Worm (Caenorhabditis elegans) whole organism, mixed stage, embryonic: Measurements from ENCODE around the gene T24E12.2.
A peak's percentile ranks its signal among the peaks of the same experiment; 100 is the strongest.
"Not testable (repeated sequence)": the region's sequence is repeated elsewhere in the genome, so short reads cannot be mapped to it uniquely, and the experiment has no call there.

ENCODE experiments used
- M03D4.4 ChIP-seq: sonication (generic microtip); optimal IDR thresholded peaks from 2 replicates; lab custom pipeline; 2017; ENCODE audit warnings: mild to moderate bottlenecking, missing genetic modification characterization, missing compliant biosample characterization
- bed-3 ChIP-seq: fragments of 200-800 bp; sonication (Bioruptor generic); optimal IDR thresholded peaks from 3 replicates; lab custom pipeline; 2018; ENCODE audit warnings: mild to moderate bottlenecking, missing genetic modification characterization, moderate library complexity, missing compliant biosample characterization
- blmp-1 ChIP-seq: fragments of 150-350 bp; optimal IDR thresholded peaks from 2 replicates; lab custom pipeline; 2014; ENCODE audit warnings: missing biosample characterization, missing genetic modification characterization
- ceh-39 ChIP-seq: fragments of 150-350 bp; optimal IDR thresholded peaks from 2 replicates; lab custom pipeline; 2014; ENCODE audit warnings: missing biosample characterization, missing genetic modification characterization
- ceh-43 ChIP-seq: fragments of 200-800 bp; sonication (Bioruptor generic); optimal IDR thresholded peaks from 2 replicates; lab custom pipeline; 2018; ENCODE audit warnings: mild to moderate bottlenecking, missing genetic modification characterization, moderate library complexity, missing compliant biosample characterization
- ceh-83 ChIP-seq: fragments of 200-800 bp; sonication (Bioruptor generic); optimal IDR thresholded peaks from 2 replicates; lab custom pipeline; 2018; ENCODE audit warnings: mild to moderate bottlenecking, missing genetic modification characterization, missing compliant biosample characterization
- ces-1 ChIP-seq: fragments of 150-350 bp; optimal IDR thresholded peaks from 2 replicates; lab custom pipeline; 2014; ENCODE audit warnings: missing biosample characterization, missing genetic modification reagents, missing genetic modification characterization
- cnd-1 ChIP-seq: fragments of 200-800 bp; sonication (Bioruptor generic); optimal IDR thresholded peaks from 2 replicates; lab custom pipeline; 2018; ENCODE audit warnings: mild to moderate bottlenecking, missing genetic modification characterization, missing compliant biosample characterization
- elt-1 ChIP-seq: sonication (generic microtip); optimal IDR thresholded peaks from 2 replicates; lab custom pipeline; 2017; ENCODE audit warnings: missing genetic modification characterization, mild to moderate bottlenecking, missing compliant biosample characterization, antibody characterized with exemption, moderate library complexity, borderline replicate concordance; ENCODE audit not compliant: insufficient read depth
- elt-3 ChIP-seq: fragments of 150-350 bp; optimal IDR thresholded peaks from 2 replicates; lab custom pipeline; 2014; ENCODE audit warnings: missing biosample characterization, missing genetic modification characterization
- flh-1 ChIP-seq: fragments of 200-800 bp; sonication (Bioruptor generic); optimal IDR thresholded peaks from 2 replicates; lab custom pipeline; 2018; ENCODE audit warnings: mild to moderate bottlenecking, missing genetic modification characterization, moderate library complexity, missing compliant biosample characterization
- lin-32 ChIP-seq: fragments of 200-800 bp; sonication (Bioruptor generic); optimal IDR thresholded peaks from 2 replicates; lab custom pipeline; 2018; ENCODE audit warnings: mild to moderate bottlenecking, missing genetic modification characterization, missing compliant biosample characterization
- mab-5 ChIP-seq: fragments of 150-350 bp; optimal IDR thresholded peaks from 2 replicates; lab custom pipeline; 2014; ENCODE audit warnings: missing biosample characterization, missing genetic modification characterization
- mep-1 ChIP-seq: fragments of 150-350 bp; optimal IDR thresholded peaks from 2 replicates; lab custom pipeline; 2017; ENCODE audit warnings: missing biosample characterization, missing genetic modification reagents, missing genetic modification characterization, inconsistent platforms
- mls-2 ChIP-seq: sonication (generic microtip); optimal IDR thresholded peaks from 2 replicates; lab custom pipeline; 2016; ENCODE audit warnings: mild to moderate bottlenecking, missing genetic modification characterization, moderate library complexity, missing compliant biosample characterization
- nhr-2 ChIP-seq: fragments of 150-350 bp; optimal IDR thresholded peaks from 2 replicates; lab custom pipeline; 2014; ENCODE audit warnings: missing biosample characterization, missing genetic modification characterization
- nhr-237 ChIP-seq: fragments of 150-350 bp; optimal IDR thresholded peaks from 2 replicates; lab custom pipeline; 2014; ENCODE audit warnings: missing biosample characterization, missing genetic modification characterization
- nhr-28 ChIP-seq: fragments of 150-350 bp; optimal IDR thresholded peaks from 2 replicates; lab custom pipeline; 2014; ENCODE audit warnings: missing biosample characterization, missing genetic modification characterization
- nhr-76 ChIP-seq: sonication (generic microtip); optimal IDR thresholded peaks from 2 replicates; lab custom pipeline; 2017; ENCODE audit warnings: missing biosample characterization, missing genetic modification characterization
- pha-4 ChIP-seq: fragments of 150-350 bp; optimal IDR thresholded peaks from 2 replicates; lab custom pipeline; 2018; ENCODE audit warnings: missing biosample characterization, missing genetic modification reagents, missing genetic modification characterization
- sem-2 ChIP-seq: fragments of 200-800 bp; sonication (Bioruptor generic); optimal IDR thresholded peaks from 2 replicates; lab custom pipeline; 2018; ENCODE audit warnings: mild to moderate bottlenecking, missing genetic modification characterization, missing compliant biosample characterization
- snpc-4 ChIP-seq: fragments of 150-350 bp; optimal IDR thresholded peaks from 2 replicates; lab custom pipeline; 2014; ENCODE audit warnings: missing biosample characterization, missing genetic modification characterization
- sptf-1 ChIP-seq: sonication (generic microtip); optimal IDR thresholded peaks from 2 replicates; lab custom pipeline; 2017; ENCODE audit warnings: mild to moderate bottlenecking, missing genetic modification characterization, moderate library complexity, missing compliant biosample characterization
- unc-39 ChIP-seq: fragments of 150-350 bp; optimal IDR thresholded peaks from 2 replicates; lab custom pipeline; 2014; ENCODE audit warnings: missing biosample characterization, missing genetic modification characterization
- unc-62 ChIP-seq: fragments of 150-350 bp; optimal IDR thresholded peaks from 2 replicates; lab custom pipeline; 2014; ENCODE audit warnings: missing biosample characterization, missing genetic modification reagents, missing genetic modification characterization
- zip-8 ChIP-seq: fragments of 150-350 bp; optimal IDR thresholded peaks from 2 replicates; lab custom pipeline; 2014; ENCODE audit warnings: missing biosample characterization, missing genetic modification characterization
- ztf-11 ChIP-seq: fragments of 150-350 bp; optimal IDR thresholded peaks from 2 replicates; lab custom pipeline; 2014; ENCODE audit warnings: missing biosample characterization, missing genetic modification characterization

Gene T24E12.2

ce11 chrII:3810550-3810949 is 27.8 kb downstream of the T24E12.2 start:
- TF ChIP-seq ceh-83 (GFP tag; lab: Kevin White, UChicago) (no peak), flh-1 (GFP tag; lab: Kevin White, UChicago) (no peak), nhr-76 (tag; lab: Kevin White, UChicago) (no peak), pha-4 (tag; lab: Kevin White, UChicago) (peak; percentile 17), ces-1 (GFP tag; lab: Kevin White, UChicago) (peak; percentile 7), mab-5 (tag; lab: Kevin White, UChicago) (no peak), unc-62 (GFP tag; lab: Kevin White, UChicago) (peak; percentile 38), nhr-28 (tag; lab: Kevin White, UChicago) (no peak), sptf-1 (tag; lab: Kevin White, UChicago) (no peak), lin-32 (GFP tag; lab: Kevin White, UChicago) (no peak), mep-1 (tag; lab: Kevin White, UChicago) (no peak), elt-1 (tag; lab: Kevin White, UChicago) (no peak)

ce11 chrII:3811816-3812332 is 29.1 kb downstream of the T24E12.2 start, which contains the start of gene lido-15:
Gene lido-15, plus strand, starts transcription at chrII:3812282.
- TF ChIP-seq ces-1 (GFP tag; lab: Kevin White, UChicago): no peak

- TF ChIP-seq sem-2 (GFP tag; lab: Kevin White, UChicago): no peak
- no peak for TF ChIP-seq nhr-237 (tag; lab: Kevin White, UChicago)
- no peak for TF ChIP-seq nhr-76 (tag; lab: Kevin White, UChicago)
- no peak for TF ChIP-seq blmp-1 (tag; lab: Kevin White, UChicago)
- no peak for TF ChIP-seq pha-4 (tag; lab: Kevin White, UChicago)
- TF ChIP-seq nhr-2 (tag; lab: Kevin White, UChicago): no peak
- TF ChIP-seq ceh-43 (GFP tag; lab: Kevin White, UChicago): no peak
- no peak for TF ChIP-seq mls-2 (tag; lab: Kevin White, UChicago)
Observed at ce11 chrII:3815445-3816208, 32.9 kb downstream of the T24E12.2 start.

ce11 chrII:3816251-3816849 is 33.6 kb downstream of the T24E12.2 start, which contains the start of gene fbxa-24:
Gene fbxa-24, plus strand, starts transcription at chrII:3816526.
- not testable (repeated sequence) for TF ChIP-seq ceh-39; nhr-76 (tag; lab: Kevin White, UChicago); flh-1 (GFP tag; lab: Kevin White, UChicago)
- TF ChIP-seq, all 35 proteins: peak for 0; not testable (repeated sequence) for 35

- TF ChIP-seq sem-2 (GFP tag; lab: Kevin White, UChicago) (no peak), blmp-1 (tag; lab: Kevin White, UChicago) (no peak), nhr-2 (tag; lab: Kevin White, UChicago) (no peak), ceh-39 (no peak), elt-3 (tag; lab: Kevin White, UChicago) (no peak), ztf-11 (tag; lab: Kevin White, UChicago) (no peak), elt-1 (tag; lab: Kevin White, UChicago) (no peak), snpc-4 (tag; lab: Kevin White, UChicago) (no peak), lin-32 (GFP tag; lab: Kevin White, UChicago) (no peak), M03D4.4 (tag; lab: Kevin White, UChicago) (no peak), unc-39 (no peak), zip-8 (tag; lab: Kevin White, UChicago) (no peak), nhr-28 (tag; lab: Kevin White, UChicago) (no peak), pha-4 (tag; lab: Kevin White, UChicago) (no peak), nhr-237 (tag; lab: Kevin White, UChicago) (no peak), cnd-1 (tag; lab: Kevin White, UChicago) (no peak), bed-3 (GFP tag; lab: Kevin White, UChicago) (no peak)
- TF ChIP-seq, all 35 proteins: peak for 0
Observed at ce11 chrII:3821248-3821647, 38.5 kb downstream of the T24E12.2 start, which contains the start of gene F54D10.7. Gene F54D10.7, minus strand, starts transcription at chrII:3821296.
